Worm (Caenorhabditis elegans): ENCODE data around the gene cdk-4.

DNA sequence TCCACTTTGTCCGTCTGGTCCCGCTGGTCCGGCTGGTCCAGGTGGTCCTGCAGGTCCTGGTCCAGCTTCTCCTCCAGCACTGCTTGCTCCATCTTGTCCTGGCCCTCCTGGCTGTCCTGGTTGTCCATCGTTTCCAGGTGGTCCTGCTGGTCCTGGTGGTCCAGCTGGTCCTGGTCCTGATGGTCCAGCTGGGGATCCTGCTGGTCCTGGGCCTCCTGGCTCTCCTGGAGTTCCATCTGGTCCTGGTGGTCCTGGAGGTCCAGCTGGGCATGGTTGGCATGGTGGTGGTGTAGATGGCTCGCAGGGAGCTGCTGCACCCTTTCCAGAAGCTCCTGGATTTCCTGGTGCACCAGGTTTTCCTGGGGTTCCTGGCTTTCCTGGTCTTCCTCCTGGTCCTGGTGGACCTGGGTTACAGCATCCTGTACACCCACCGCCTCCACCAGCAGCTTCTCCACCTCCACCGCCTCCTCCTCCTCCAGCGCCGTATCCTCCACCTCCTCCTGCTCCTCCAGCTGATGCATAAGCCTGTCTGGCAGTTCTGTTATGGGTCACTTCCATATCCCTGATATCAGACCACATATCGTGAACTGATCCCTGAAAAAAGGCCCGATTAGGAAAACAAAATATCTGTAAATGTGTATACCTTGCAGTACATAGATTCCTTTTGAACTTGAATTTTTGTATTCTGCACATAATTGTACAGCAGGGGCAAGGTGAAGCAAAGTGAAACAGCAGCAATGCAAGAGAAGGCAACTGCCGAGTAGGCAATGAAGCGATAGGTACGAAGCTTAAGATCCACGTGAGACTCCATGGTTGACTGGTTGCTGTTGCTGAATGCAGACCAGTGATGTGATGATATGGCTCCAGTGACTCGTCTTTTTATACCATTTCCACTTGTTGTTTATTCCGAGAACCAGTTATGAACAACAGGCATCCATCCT lies 51.5 kb downstream of the cdk-4 start, which contains the start of gene col-183:
- no peak for TF ChIP-seq W03F9.2 (tag; optimal IDR thresholded peaks at IDR 0.05)
- no peak for TF ChIP-seq him-1 (tag; optimal IDR thresholded peaks at IDR 0.05)
